Fruit fly (Drosophila melanogaster): Measurements from ENCODE around the gene Ho.

Gene Ho

DNA sequence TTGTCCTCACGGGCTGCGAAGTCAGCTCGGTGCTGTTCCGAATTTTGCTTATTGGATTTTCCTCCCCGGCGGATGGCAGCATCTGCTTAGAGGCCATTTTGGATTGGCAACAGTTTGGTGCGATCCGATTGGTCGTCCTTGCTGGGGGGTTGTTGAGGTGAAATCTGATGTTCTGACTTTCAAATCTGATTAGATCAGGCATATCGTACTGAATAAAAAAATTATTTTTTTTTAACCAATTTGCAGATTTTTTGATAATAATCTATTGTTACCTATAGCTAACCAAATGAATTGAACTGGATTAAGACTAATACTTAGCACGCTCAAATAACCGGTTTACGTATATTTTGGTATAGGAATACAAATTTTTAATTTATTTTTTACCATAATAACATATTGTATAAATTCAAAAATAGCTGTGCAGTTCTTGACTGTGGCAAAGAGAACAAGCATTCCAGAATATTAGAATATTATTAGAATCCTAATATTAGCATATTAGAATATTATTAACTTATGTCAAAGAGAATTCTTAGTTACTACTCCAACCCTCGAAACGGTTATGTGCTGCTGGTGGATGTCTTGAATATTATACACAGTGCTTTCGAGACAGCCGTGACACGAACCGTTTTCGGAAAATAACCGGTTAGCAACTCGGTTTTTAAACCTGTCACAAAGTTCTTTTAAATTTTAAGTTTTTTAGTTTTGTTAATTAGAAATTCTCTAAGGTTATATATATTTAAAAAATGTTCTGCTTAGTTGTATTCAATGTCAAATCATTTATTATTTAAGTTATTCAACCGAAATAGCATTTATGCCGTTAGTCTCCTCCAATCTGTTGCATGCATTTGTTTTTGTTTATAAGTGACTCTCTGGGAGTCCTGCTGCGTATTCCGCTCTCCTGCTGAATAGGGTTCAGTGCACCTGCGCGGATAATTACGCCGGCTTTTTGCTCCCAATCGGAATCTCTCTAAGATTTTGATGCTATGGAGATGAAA, 15.1 kb downstream of the Ho start, which contains the start of gene Fer3 (continued):
- TF ChIP-seq Meics (GFP tag; optimal IDR thresholded peaks at IDR 0.05): peak; percentile 0
- TF ChIP-seq CoRest (tag; optimal IDR thresholded peaks at IDR 0.05): peak; percentile 5
- TF ChIP-seq CG12769 (tag; optimal IDR thresholded peaks at IDR 0.05): no peak
- no peak for TF ChIP-seq BEAF-32 (GFP tag; optimal IDR thresholded peaks at IDR 0.05)
- TF ChIP-seq CG6272 (GFP tag; IDR thresholded peaks at IDR 0.05): no peak
- TF ChIP-seq CG12659 (GFP tag; optimal IDR thresholded peaks at IDR 0.05): no peak
- no peak for TF ChIP-seq sima (GFP tag; optimal IDR thresholded peaks at IDR 0.05)
- TF ChIP-seq CG16815 (GFP tag; optimal IDR thresholded peaks at IDR 0.05): no peak
- no peak for TF ChIP-seq CG2120 (GFP tag; optimal IDR thresholded peaks at IDR 0.05)
- TF ChIP-seq CG10267 (tag; optimal IDR thresholded peaks at IDR 0.05): no peak
- no peak for TF ChIP-seq lov (optimal IDR thresholded peaks at IDR 0.05)
- no peak for TF ChIP-seq lov (GFP tag; IDR thresholded peaks at IDR 0.05)
- TF ChIP-seq scrt (GFP tag; optimal IDR thresholded peaks at IDR 0.05): peak; percentile 93
- TF ChIP-seq Med (GFP tag): peak; percentile 1
- TF ChIP-seq gt (GFP tag; IDR thresholded peaks at IDR 0.05): no peak
- TF ChIP-seq Dp (GFP tag; optimal IDR thresholded peaks at IDR 0.05): no peak
- peak; percentile 9 for TF ChIP-seq lab (GFP tag; optimal IDR thresholded peaks at IDR 0.05)
- TF ChIP-seq Atf6 (GFP tag; IDR thresholded peaks at IDR 0.05): peak; percentile 38; the same call in 1 of the 2 replicates
- TF ChIP-seq CG7556 (GFP tag; optimal IDR thresholded peaks at IDR 0.05): peak; percentile 2
- no peak for TF ChIP-seq Xrp1 (GFP tag; IDR thresholded peaks at IDR 0.05)
- peak in 1 of 2 experiments; percentile 21 for TF ChIP-seq Trl (optimal IDR thresholded peaks at IDR 0.05)
- no peak for TF ChIP-seq Trl (GFP tag; optimal IDR thresholded peaks at IDR 0.05)
- peak; percentile 36; the same call in 1 of the 3 replicates for TF ChIP-seq CG6791 (GFP tag; IDR thresholded peaks at IDR 0.05; ENCODE audit: partially characterized antibody)
- TF ChIP-seq CG9797 (GFP tag; optimal IDR thresholded peaks at IDR 0.05): no peak
- TF ChIP-seq slou (GFP tag; optimal IDR thresholded peaks at IDR 0.05): no peak
- no peak for TF ChIP-seq Eip74EF (GFP tag; optimal IDR thresholded peaks at IDR 0.05)
- no peak for TF ChIP-seq CG17829 (tag; optimal IDR thresholded peaks at IDR 0.05)
- no peak for TF ChIP-seq CG8290 (GFP tag; optimal IDR thresholded peaks at IDR 0.05)
- TF ChIP-seq CG8290 (tag; optimal IDR thresholded peaks at IDR 0.05): no peak
- TF ChIP-seq Sox102F (GFP tag; optimal IDR thresholded peaks at IDR 0.05): peak; percentile 15
- peak; percentile 40 for TF ChIP-seq nerfin-1 (tag; optimal IDR thresholded peaks at IDR 0.05)
- TF ChIP-seq CG8924 (tag; optimal IDR thresholded peaks at IDR 0.05): peak; percentile 12
- peak; percentile 74 for TF ChIP-seq CTCF (GFP tag; optimal IDR thresholded peaks at IDR 0.05)
- no peak for TF ChIP-seq cad (GFP tag; optimal IDR thresholded peaks at IDR 0.05)
- TF ChIP-seq phol (tag; optimal IDR thresholded peaks at IDR 0.05): peak; percentile 25
- no peak for TF ChIP-seq kni (GFP tag; optimal IDR thresholded peaks at IDR 0.05)
- no peak for TF ChIP-seq CG32767 (GFP tag; IDR thresholded peaks at IDR 0.05)

dm6 chr3R:11696209-11696608, 16.7 kb downstream of the Ho start, which contains the start of gene CG14717:
Gene CG14717, plus strand, starts transcription at chr3R:11696509.
- TF ChIP-seq chinmo (GFP tag; IDR thresholded peaks at IDR 0.05; ENCODE audit: partially characterized antibody) (no peak), CG34224 (GFP tag; IDR thresholded peaks at IDR 0.05; ENCODE audit: partially characterized antibody) (no peak), CG18599 (GFP tag; optimal IDR thresholded peaks at IDR 0.05) (no peak), CG8089 (GFP tag; optimal IDR thresholded peaks at IDR 0.05) (no peak), lilli (GFP tag; optimal IDR thresholded peaks at IDR 0.05) (no peak), mld (GFP tag; IDR thresholded peaks at IDR 0.05; ENCODE audit: partially characterized antibody) (no peak), CG18764 (GFP tag; optimal IDR thresholded peaks at IDR 0.05) (no peak), Gug (GFP tag; IDR thresholded peaks at IDR 0.05) (no peak), Oli (tag; optimal IDR thresholded peaks at IDR 0.05) (no peak), prd (optimal IDR thresholded peaks at IDR 0.05) (no peak), prd (GFP tag; IDR thresholded peaks at IDR 0.05) (no peak)
